Worm (Caenorhabditis elegans) whole organism, early embryonic: ENCODE data around the gene ife-4.

Experiments used
- B0310.2 ChIP-seq: sonication (generic microtip); optimal IDR thresholded peaks from 2 replicates; lab custom pipeline; 2016; ENCODE audit warnings: mild to moderate bottlenecking, missing genetic modification characterization, missing compliant biosample characterization
- F13C5.2 ChIP-seq: sonication (generic microtip); optimal IDR thresholded peaks from 2 replicates; lab custom pipeline; 2017; ENCODE audit warnings: mild to moderate bottlenecking, missing genetic modification characterization, inconsistent platforms, missing compliant biosample characterization
- aly-1 ChIP-seq: sonication (generic microtip); optimal IDR thresholded peaks from 2 replicates; lab custom pipeline; 2016; ENCODE audit warnings: missing genetic modification characterization, missing compliant biosample characterization
- ama-1 ChIP-seq: fragments of 150-350 bp; optimal IDR thresholded peaks from 2 replicates; lab custom pipeline; 2014
- ceh-13 ChIP-seq: fragments of 200-800 bp; sonication (Bioruptor generic); optimal IDR thresholded peaks from 2 replicates; lab custom pipeline; 2018; ENCODE audit warnings: mild to moderate bottlenecking, missing genetic modification characterization, missing compliant biosample characterization
- ceh-36 ChIP-seq: sonication (generic microtip); optimal IDR thresholded peaks from 2 replicates; lab custom pipeline; 2016; ENCODE audit warnings: missing genetic modification characterization, inconsistent platforms, missing compliant biosample characterization
- ets-7 ChIP-seq: sonication (generic microtip); optimal IDR thresholded peaks from 2 replicates; lab custom pipeline; 2016; ENCODE audit warnings: missing genotype, missing genetic modification characterization, missing compliant biosample characterization
- flt-1 ChIP-seq: fragments of 200-800 bp; sonication (Bioruptor generic); IDR thresholded peaks from 2 replicates; pipeline ENCODE4 v1.3.6; 2022; ENCODE audit warnings: missing genetic modification characterization, missing compliant biosample characterization
- hmbx-1 ChIP-seq: sonication (generic microtip); optimal IDR thresholded peaks from 2 replicates; lab custom pipeline; 2016; ENCODE audit warnings: mild to moderate bottlenecking, missing genetic modification characterization, missing compliant biosample characterization
- hmg-4 ChIP-seq: fragments of 200-800 bp; sonication (Bioruptor generic); optimal IDR thresholded peaks from 2 replicates; lab custom pipeline; 2018; ENCODE audit warnings: mild to moderate bottlenecking, missing genetic modification characterization, missing compliant biosample characterization
- hnd-1 ChIP-seq: sonication (generic microtip); optimal IDR thresholded peaks from 2 replicates; lab custom pipeline; 2016; ENCODE audit warnings: missing genetic modification characterization, missing compliant biosample characterization
- pes-1 ChIP-seq: fragments of 200-800 bp; sonication (Bioruptor generic); IDR thresholded peaks from 2 replicates; pipeline ENCODE4 v1.3.6; 2022; ENCODE audit warnings: missing genetic modification reagents, missing genetic modification characterization, missing compliant biosample characterization
- scrt-1 ChIP-seq: fragments of 200-800 bp; sonication (Bioruptor generic); IDR thresholded peaks from 2 replicates; pipeline ENCODE4 v1.3.6; 2022; ENCODE audit warnings: missing genetic modification characterization, missing compliant biosample characterization
- sea-1 ChIP-seq: fragments of 200-800 bp; sonication (Bioruptor generic); conservative IDR thresholded peaks from 2 replicates; pipeline ENCODE4 v1.3.6; 2022; ENCODE audit warnings: missing genetic modification characterization, missing compliant biosample characterization
- tbx-11 ChIP-seq: fragments of 200-800 bp; sonication (Bioruptor generic); IDR thresholded peaks from 2 replicates; pipeline ENCODE4 v1.3.6; 2022; ENCODE audit warnings: missing genetic modification characterization, missing compliant biosample characterization
- tbx-37 ChIP-seq: fragments of 200-800 bp; sonication (Bioruptor generic); conservative IDR thresholded peaks from 2 replicates; pipeline ENCODE4 v1.3.6; 2022; ENCODE audit warnings: missing genetic modification reagents, missing genetic modification characterization, missing compliant biosample characterization
- tra-4 ChIP-seq: sonication (generic microtip); optimal IDR thresholded peaks from 2 replicates; lab custom pipeline; 2017; ENCODE audit warnings: missing genetic modification characterization, missing compliant biosample characterization

The ife-4 gene

DNA sequence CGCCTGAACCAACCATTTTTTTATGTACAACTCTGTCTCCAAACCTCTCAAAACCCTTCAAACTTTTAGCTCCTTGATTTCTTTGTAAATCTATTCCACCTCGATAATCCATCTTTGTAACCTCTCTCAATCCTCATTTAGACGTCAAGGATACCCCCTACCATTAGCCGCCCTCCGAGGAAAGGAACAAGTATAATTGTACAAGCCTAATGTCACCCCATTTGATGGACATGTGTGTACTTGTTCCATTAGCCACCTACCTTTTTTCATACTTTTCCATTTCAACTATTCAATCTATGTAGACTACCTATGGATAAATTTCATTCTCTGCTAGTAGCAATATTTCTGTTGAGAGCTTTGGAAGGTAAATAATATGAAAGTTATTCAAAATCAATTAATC, 3.7 kb downstream of the ife-4 start, which contains the start of gene C05D9.4:
Gene C05D9.4 (plus strand): TSS at position 301 of the 400 bp plus-strand sequence.
- TF ChIP-seq ceh-36 (tag; lab: Kevin White, UChicago) (no peak), F13C5.2 (tag; lab: Kevin White, UChicago) (no peak), scrt-1 (GFP tag; lab: Robert Waterston, UW) (no peak), hnd-1 (no peak), B0310.2 (tag; lab: Kevin White, UChicago) (no peak), ceh-13 (no peak), ama-1 (lab: Kevin White, UChicago) (no peak), aly-1 (tag; lab: Kevin White, UChicago) (no peak), tbx-11 (GFP tag; lab: Robert Waterston, UW) (no peak), flt-1 (GFP tag; lab: Robert Waterston, UW) (no peak), hmbx-1 (tag; lab: Kevin White, UChicago) (no peak), sea-1 (GFP tag; lab: Robert Waterston, UW) (no peak), hmg-4 (GFP tag; lab: Kevin White, UChicago) (no peak)

DNA sequence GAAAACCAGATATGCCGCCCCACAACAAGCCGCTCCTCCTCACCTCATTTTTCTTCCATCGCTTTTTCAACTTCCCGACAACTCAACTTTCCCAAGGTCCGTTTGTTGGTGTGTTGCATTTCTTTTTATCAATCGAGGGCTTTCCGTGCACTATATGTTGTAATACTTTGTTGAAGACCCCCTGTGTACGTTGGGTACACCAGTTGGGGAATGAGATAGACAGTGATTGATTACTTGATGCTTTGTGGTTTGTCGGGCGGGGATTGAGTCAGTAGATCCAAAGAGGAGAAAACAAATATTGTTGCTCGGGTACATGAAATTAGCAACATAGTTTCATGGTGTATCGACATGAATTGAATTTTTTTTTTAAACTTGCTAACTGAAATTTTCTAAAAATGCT, 4.9 kb downstream of the ife-4 start:
- TF ChIP-seq F13C5.2 (tag; lab: Kevin White, UChicago) (no peak), ets-7 (tag; lab: Kevin White, UChicago) (no peak), hnd-1 (no peak), tbx-37 (GFP tag; lab: Robert Waterston, UW) (no peak), hmg-4 (GFP tag; lab: Kevin White, UChicago) (no peak), tra-4 (tag; lab: Kevin White, UChicago) (no peak), aly-1 (tag; lab: Kevin White, UChicago) (no peak), hmbx-1 (tag; lab: Kevin White, UChicago) (no peak), scrt-1 (GFP tag; lab: Robert Waterston, UW) (no peak), sea-1 (GFP tag; lab: Robert Waterston, UW) (no peak), pes-1 (GFP tag; lab: Robert Waterston, UW) (no peak), ama-1 (lab: Kevin White, UChicago) (no peak), B0310.2 (tag; lab: Kevin White, UChicago) (no peak), ceh-13 (no peak), ceh-36 (tag; lab: Kevin White, UChicago) (no peak)

DNA sequence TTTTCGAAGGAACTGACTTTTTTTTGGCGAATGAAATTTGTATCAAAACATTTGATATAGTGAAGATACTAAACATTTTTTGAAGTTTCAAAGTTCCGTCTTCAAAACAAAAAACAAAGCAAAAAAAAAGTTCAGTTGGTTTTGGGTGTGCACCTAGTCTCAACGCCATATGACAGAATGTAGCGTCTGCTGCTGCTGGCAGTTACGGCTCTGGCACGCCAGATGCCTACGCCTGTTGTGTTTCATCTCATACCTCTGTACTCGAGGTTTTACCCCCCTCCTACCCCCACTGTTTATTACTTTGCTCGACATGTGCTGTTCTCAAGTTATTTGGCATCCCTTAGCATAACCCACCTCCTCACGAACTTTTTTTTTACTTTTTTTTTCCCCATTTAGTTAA, 6.7 kb downstream of the ife-4 start:
- no peak for TF ChIP-seq hnd-1
- no peak for TF ChIP-seq hmg-4 (GFP tag; lab: Kevin White, UChicago)
- TF ChIP-seq pes-1 (GFP tag; lab: Robert Waterston, UW): no peak
- no peak for TF ChIP-seq ceh-36 (tag; lab: Kevin White, UChicago)
- TF ChIP-seq tbx-11 (GFP tag; lab: Robert Waterston, UW): no peak
- no peak for TF ChIP-seq sea-1 (GFP tag; lab: Robert Waterston, UW)
- no peak for TF ChIP-seq ama-1 (lab: Kevin White, UChicago)
- TF ChIP-seq scrt-1 (GFP tag; lab: Robert Waterston, UW): no peak
- TF ChIP-seq ceh-13: no peak
- TF ChIP-seq aly-1 (tag; lab: Kevin White, UChicago): no peak

DNA sequence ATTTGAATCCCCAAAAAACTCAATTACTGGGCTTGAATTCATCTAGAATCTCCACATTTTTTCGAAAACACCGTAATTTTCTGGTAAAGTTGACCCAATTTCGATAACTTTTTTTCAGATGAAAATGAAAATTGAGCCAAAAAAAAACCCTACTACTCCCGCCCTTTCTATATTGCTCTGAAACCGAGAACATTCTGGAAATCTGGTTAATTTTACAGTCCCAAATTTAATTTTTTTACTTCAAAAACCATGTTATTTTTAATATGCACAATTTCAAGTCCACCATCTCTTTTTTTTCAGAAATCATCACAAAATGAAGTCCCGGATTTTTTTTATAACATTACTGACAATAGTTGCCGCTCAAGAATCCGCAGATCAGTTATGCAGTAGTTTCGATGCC, 7.6 kb downstream of the ife-4 start, which contains the start of gene C05D9.3:
Gene C05D9.3 (plus strand): TSS at position 301 of the 400 bp plus-strand sequence.
- TF ChIP-seq tbx-37 (GFP tag; lab: Robert Waterston, UW) (no peak), F13C5.2 (tag; lab: Kevin White, UChicago) (no peak), hnd-1 (no peak), ceh-36 (tag; lab: Kevin White, UChicago) (no peak), tbx-11 (GFP tag; lab: Robert Waterston, UW) (no peak), flt-1 (GFP tag; lab: Robert Waterston, UW) (no peak), aly-1 (tag; lab: Kevin White, UChicago) (no peak), hmbx-1 (tag; lab: Kevin White, UChicago) (no peak), scrt-1 (GFP tag; lab: Robert Waterston, UW) (no peak), hmg-4 (GFP tag; lab: Kevin White, UChicago) (no peak), ama-1 (lab: Kevin White, UChicago) (no peak), pes-1 (GFP tag; lab: Robert Waterston, UW) (no peak), ets-7 (tag; lab: Kevin White, UChicago) (no peak)

DNA sequence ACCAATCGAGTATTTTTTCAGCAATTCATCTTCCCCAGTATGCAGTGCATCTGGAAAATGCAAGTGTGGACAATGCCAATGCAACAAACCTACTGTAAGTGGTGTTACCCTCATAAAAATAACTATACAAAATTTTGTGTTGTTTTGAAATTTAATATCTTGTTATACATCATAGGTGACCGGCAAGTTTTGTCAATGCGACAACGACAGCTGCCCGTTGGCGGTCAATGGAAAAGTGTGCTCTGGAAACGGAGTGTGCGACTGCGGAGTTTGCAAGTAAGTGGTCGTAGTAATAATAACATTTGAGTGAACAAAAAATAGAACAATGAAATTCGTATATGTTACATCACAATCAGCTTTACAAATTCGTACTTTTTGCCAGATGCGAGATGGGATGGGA, 11.2 kb downstream of the ife-4 start:
- no peak for TF ChIP-seq pes-1 (GFP tag; lab: Robert Waterston, UW)
- TF ChIP-seq flt-1 (GFP tag; lab: Robert Waterston, UW): no peak
- TF ChIP-seq ceh-13: no peak
- no peak for TF ChIP-seq ets-7 (tag; lab: Kevin White, UChicago)
- no peak for TF ChIP-seq tbx-37 (GFP tag; lab: Robert Waterston, UW)
- TF ChIP-seq F13C5.2 (tag; lab: Kevin White, UChicago): no peak
- TF ChIP-seq ceh-36 (tag; lab: Kevin White, UChicago): no peak
- TF ChIP-seq tbx-11 (GFP tag; lab: Robert Waterston, UW): no peak
- TF ChIP-seq hnd-1: no peak
- no peak for TF ChIP-seq hmg-4 (GFP tag; lab: Kevin White, UChicago)
- TF ChIP-seq tra-4 (tag; lab: Kevin White, UChicago): no peak
- TF ChIP-seq scrt-1 (GFP tag; lab: Robert Waterston, UW): no peak
- TF ChIP-seq B0310.2 (tag; lab: Kevin White, UChicago): no peak
- TF ChIP-seq hmbx-1 (tag; lab: Kevin White, UChicago): no peak
- no peak for TF ChIP-seq sea-1 (GFP tag; lab: Robert Waterston, UW)
- no peak for TF ChIP-seq aly-1 (tag; lab: Kevin White, UChicago)
- TF ChIP-seq ama-1 (lab: Kevin White, UChicago): no peak

DNA sequence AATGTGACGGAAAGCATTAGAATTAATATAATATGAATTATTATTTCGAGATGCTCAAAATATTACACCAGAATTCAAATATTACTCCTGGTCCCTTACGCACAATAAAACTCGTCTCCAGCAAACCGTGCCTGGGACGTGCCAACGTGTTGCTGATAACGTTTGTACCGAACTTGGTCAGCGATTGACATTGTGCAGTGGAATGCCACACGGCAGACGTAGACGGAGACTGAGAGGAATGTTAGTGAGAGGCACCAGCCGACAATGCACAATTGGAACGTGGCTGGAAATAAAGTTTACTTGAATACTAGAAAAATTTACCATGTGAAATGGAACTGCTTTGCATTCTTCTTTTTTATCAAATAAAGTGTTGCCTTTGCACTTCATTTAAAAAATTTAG, 13.2 kb downstream of the ife-4 start:
- TF ChIP-seq scrt-1 (GFP tag; lab: Robert Waterston, UW) (no peak), hnd-1 (no peak), ama-1 (lab: Kevin White, UChicago) (no peak), tbx-37 (GFP tag; lab: Robert Waterston, UW) (no peak), ceh-36 (tag; lab: Kevin White, UChicago) (no peak), ceh-13 (no peak), aly-1 (tag; lab: Kevin White, UChicago) (no peak), B0310.2 (tag; lab: Kevin White, UChicago) (no peak), sea-1 (GFP tag; lab: Robert Waterston, UW) (no peak), ets-7 (tag; lab: Kevin White, UChicago) (no peak), tra-4 (tag; lab: Kevin White, UChicago) (no peak), F13C5.2 (tag; lab: Kevin White, UChicago) (no peak), tbx-11 (GFP tag; lab: Robert Waterston, UW) (no peak), pes-1 (GFP tag; lab: Robert Waterston, UW) (no peak), flt-1 (GFP tag; lab: Robert Waterston, UW) (no peak), hmbx-1 (tag; lab: Kevin White, UChicago) (no peak), hmg-4 (GFP tag; lab: Kevin White, UChicago) (no peak)
